Fruit fly (Drosophila melanogaster) whole organism, wandering third instar larva: Measurements from ENCODE around the gene MsR2.

ENCODE experiments used
- Hnf4 ChIP-seq: fragments of 200-800 bp; sonication (Bioruptor generic); optimal IDR thresholded peaks from 2 replicates; lab custom pipeline; 2016; ENCODE audit warnings: missing biosample characterization, mild to moderate bottlenecking, missing genetic modification characterization
- OdsH ChIP-seq: fragments of 200-800 bp; sonication (Bioruptor generic); optimal IDR thresholded peaks from 2 replicates; lab custom pipeline; 2016; ENCODE audit warnings: missing biosample characterization, mild to moderate bottlenecking, missing genetic modification characterization
- Rel ChIP-seq, 2 experiments: fragments of 200-800 bp; sonication (Bioruptor generic) in 1 of 2; optimal IDR thresholded peaks; 2 replicates in 1 of 2; 3 replicates in 1 of 2; lab custom pipeline; 2016 to 2019; ENCODE audit warnings: mild to moderate bottlenecking in 2 of 2, missing biosample characterization in 2 of 2, missing genetic modification characterization in 2 of 2, moderate library complexity in 1 of 2
- Sp1 ChIP-seq: fragments of 200-800 bp; sonication (Bioruptor generic); optimal IDR thresholded peaks from 3 replicates; lab custom pipeline; 2019; ENCODE audit warnings: missing biosample characterization, mild to moderate bottlenecking, missing genetic modification characterization, moderate library complexity
- ey ChIP-seq: fragments of 200-800 bp; sonication (Bioruptor generic); optimal IDR thresholded peaks from 2 replicates; lab custom pipeline; 2016; ENCODE audit warnings: missing biosample characterization, missing genetic modification characterization
- psq ChIP-seq: fragments of 200-800 bp; sonication (Bioruptor generic); optimal IDR thresholded peaks from 3 replicates; lab custom pipeline; 2017; ENCODE audit warnings: missing biosample characterization, mild to moderate bottlenecking, missing genetic modification characterization, moderate library complexity
- usp ChIP-seq: fragments of >200 bp; optimal IDR thresholded peaks from 2 replicates; lab custom pipeline; 2017; ENCODE audit warnings: missing biosample characterization, missing genetic modification characterization

DNA sequence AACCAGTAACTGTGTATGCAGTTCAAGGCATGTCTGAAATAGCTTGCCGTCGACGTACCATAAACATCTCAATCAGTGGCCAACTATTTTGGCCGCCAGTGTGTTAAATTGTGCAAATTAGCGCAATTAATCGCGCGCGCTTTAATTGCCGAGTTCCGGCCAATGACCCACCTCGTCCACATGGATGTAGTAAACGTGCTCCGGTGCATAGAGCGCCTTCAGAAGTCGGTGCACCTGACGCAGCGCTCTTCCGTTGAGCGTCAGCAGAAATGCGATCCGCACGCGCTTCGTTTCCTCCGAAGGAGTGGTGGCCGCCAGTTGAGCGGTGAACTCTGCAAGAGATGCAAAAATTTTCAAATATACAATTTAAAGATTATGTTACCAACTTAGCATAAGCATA lies 21.4 kb upstream of the MsR2 start:
- TF ChIP-seq Sp1 (no peak), psq (no peak), ey (GFP tag; lab: Kevin White, UChicago) (no peak), OdsH (GFP tag; lab: Kevin White, UChicago) (no peak), usp (GFP tag; lab: Kevin White, UChicago) (no peak), Hnf4 (GFP tag; lab: Kevin White, UChicago) (no peak), Rel (GFP tag; optimal IDR thresholded peaks at IDR 0.05; lab: Kevin White, UChicago) (no peak), Rel (tag; optimal IDR thresholded peaks at IDR 0.05; lab: Kevin White, UChicago) (no peak)
